Fruit fly (Drosophila melanogaster) whole organism, embryonic: ENCODE data around the gene CG14930.
A peak's percentile ranks its signal among the peaks of the same experiment; 100 is the strongest.

ENCODE experiments used
- Atf3 ChIP-seq: fragments of 200-800 bp; sonication (Bioruptor generic); optimal IDR thresholded peaks from 3 replicates; lab custom pipeline; 2016; ENCODE audit warnings: missing biosample characterization, missing genetic modification characterization
- BEAF-32 ChIP-seq: fragments of 200-800 bp; sonication (Bioruptor generic); optimal IDR thresholded peaks from 3 replicates; lab custom pipeline; 2017; ENCODE audit warnings: missing biosample characterization, missing genetic modification characterization, mild to moderate bottlenecking, moderate library complexity, missing genetic modification reagents
- CG10654 ChIP-seq: fragments of 200-800 bp; sonication (Bioruptor generic); optimal IDR thresholded peaks from 2 replicates; lab custom pipeline; 2016; ENCODE audit warnings: missing biosample characterization, missing genetic modification characterization
- CG11247 ChIP-seq: fragments of 200-800 bp; sonication (Bioruptor generic); IDR thresholded peaks from 2 replicates; pipeline ENCODE4 v1.3.6; 2022; ENCODE audit warnings: missing biosample characterization, missing genetic modification characterization
- CG12744 ChIP-seq: fragments of 200-800 bp; sonication (Bioruptor generic); optimal IDR thresholded peaks from 2 replicates; lab custom pipeline; 2016; ENCODE audit warnings: missing biosample characterization, missing genetic modification characterization
- CG15601 ChIP-seq: fragments of 200-800 bp; sonication (Bioruptor generic); optimal IDR thresholded peaks from 3 replicates; lab custom pipeline; 2019; ENCODE audit warnings: missing biosample characterization, mild to moderate bottlenecking, missing genetic modification characterization, moderate library complexity
- CG17359 ChIP-seq: fragments of 200-800 bp; sonication (Bioruptor generic); optimal IDR thresholded peaks from 3 replicates; lab custom pipeline; 2018; ENCODE audit warnings: missing biosample characterization, mild to moderate bottlenecking, missing genetic modification characterization, moderate library complexity
- CG17361 ChIP-seq: fragments of 200-800 bp; sonication (Bioruptor generic); IDR thresholded peaks from 3 replicates; pipeline ENCODE4 v1.3.6; 2022; ENCODE audit warnings: missing biosample characterization, missing genetic modification characterization
- CG2202 ChIP-seq: fragments of 200-800 bp; sonication (Bioruptor generic); optimal IDR thresholded peaks from 2 replicates; lab custom pipeline; 2018; ENCODE audit warnings: missing biosample characterization, mild to moderate bottlenecking, missing genetic modification characterization
- CG31388 ChIP-seq: fragments of 200-800 bp; sonication (Bioruptor generic); optimal IDR thresholded peaks from 2 replicates; lab custom pipeline; 2016; ENCODE audit warnings: missing biosample characterization, missing genetic modification characterization
- CG32772 ChIP-seq: fragments of 200-800 bp; sonication (Bioruptor generic); IDR thresholded peaks from 2 replicates; pipeline ENCODE4 v1.3.6; 2022; ENCODE audit warnings: missing biosample characterization, missing genetic modification characterization
- CG3838 ChIP-seq: fragments of 200-800 bp; sonication (Bioruptor generic); optimal IDR thresholded peaks from 3 replicates; lab custom pipeline; 2016; ENCODE audit warnings: missing biosample characterization, missing genetic modification characterization
- CG4282 ChIP-seq: fragments of 200-800 bp; sonication (Bioruptor generic); optimal IDR thresholded peaks from 2 replicates; lab custom pipeline; 2016; ENCODE audit warnings: missing biosample characterization, missing genetic modification characterization
- CG4328 ChIP-seq: fragments of 200-800 bp; sonication (Bioruptor generic); optimal IDR thresholded peaks from 3 replicates; lab custom pipeline; 2017; ENCODE audit warnings: missing biosample characterization, missing genetic modification reagents, missing genetic modification characterization
- CG6689 ChIP-seq: fragments of 200-800 bp; sonication (Bioruptor generic); IDR thresholded peaks from 2 replicates; pipeline ENCODE4 v1.3.6; 2022; ENCODE audit warnings: missing biosample characterization, missing genetic modification characterization
- CG7372 ChIP-seq: fragments of 200-800 bp; sonication (Bioruptor generic); IDR thresholded peaks from 2 replicates; pipeline ENCODE4 v1.3.6; 2022; ENCODE audit warnings: missing biosample characterization, missing genetic modification characterization
- CG9215 ChIP-seq: fragments of 200-800 bp; sonication (Bioruptor generic); IDR thresholded peaks from 2 replicates; pipeline ENCODE4 v1.3.6; 2022; ENCODE audit warnings: missing biosample characterization, missing genetic modification characterization
- CG9797 ChIP-seq: fragments of 200-800 bp; sonication (Bioruptor generic); optimal IDR thresholded peaks from 3 replicates; lab custom pipeline; 2018; ENCODE audit warnings: missing biosample characterization, mild to moderate bottlenecking, missing genetic modification characterization
- Doc2 ChIP-seq: fragments of 200-800 bp; sonication (Bioruptor generic); IDR thresholded peaks from 2 replicates; pipeline ENCODE4 v1.3.6; 2022; ENCODE audit warnings: missing biosample characterization, missing genetic modification characterization
- H15 ChIP-seq: fragments of 200-800 bp; sonication (Bioruptor generic); IDR thresholded peaks from 3 replicates; pipeline ENCODE4 v1.3.6; 2022; ENCODE audit warnings: missing biosample characterization, missing genetic modification characterization
- Hey ChIP-seq: fragments of 200-800 bp; sonication (Bioruptor generic); optimal IDR thresholded peaks from 3 replicates; lab custom pipeline; 2018; ENCODE audit warnings: missing biosample characterization, mild to moderate bottlenecking, missing genetic modification characterization
- Hr39 ChIP-seq: fragments of >200 bp; optimal IDR thresholded peaks from 2 replicates; lab custom pipeline; 2017
- Lim3 ChIP-seq: fragments of 200-800 bp; sonication (Bioruptor generic); IDR thresholded peaks from 2 replicates; pipeline ENCODE4 v1.3.6; 2022; ENCODE audit warnings: missing biosample characterization, missing genetic modification characterization
- Nf-YB ChIP-seq: fragments of 200-800 bp; sonication (Bioruptor generic); optimal IDR thresholded peaks from 3 replicates; lab custom pipeline; 2019; ENCODE audit warnings: missing biosample characterization, mild to moderate bottlenecking, missing genetic modification characterization, moderate library complexity
- Oli ChIP-seq: fragments of 200-800 bp; sonication (Bioruptor generic); optimal IDR thresholded peaks from 2 replicates; lab custom pipeline; 2018; ENCODE audit warnings: missing biosample characterization, mild to moderate bottlenecking, missing genetic modification characterization, moderate library complexity
- Sry-δ ChIP-seq: fragments of 200-800 bp; sonication (Bioruptor generic); optimal IDR thresholded peaks from 2 replicates; lab custom pipeline; 2016; ENCODE audit warnings: missing biosample characterization, missing genetic modification characterization
- Ssrp ChIP-seq: fragments of 200-800 bp; sonication (Bioruptor generic); optimal IDR thresholded peaks from 2 replicates; lab custom pipeline; 2018; ENCODE audit warnings: missing biosample characterization, mild to moderate bottlenecking, missing genetic modification characterization, moderate library complexity
- Vsx1 ChIP-seq: fragments of 200-800 bp; sonication (Bioruptor generic); optimal IDR thresholded peaks from 2 replicates; lab custom pipeline; 2017; ENCODE audit warnings: missing biosample characterization, mild to moderate bottlenecking, missing genetic modification characterization, missing genetic modification reagents
- ase ChIP-seq: fragments of 200-800 bp; sonication (Bioruptor generic); IDR thresholded peaks from 3 replicates; pipeline ENCODE4 v1.3.6; 2022; ENCODE audit warnings: missing biosample characterization, missing genetic modification characterization
- dmrt99B ChIP-seq: fragments of 200-800 bp; sonication (Bioruptor generic); optimal IDR thresholded peaks from 2 replicates; lab custom pipeline; 2018; ENCODE audit warnings: missing biosample characterization, mild to moderate bottlenecking, missing genetic modification characterization, moderate library complexity
- dysf ChIP-seq: fragments of 200-800 bp; sonication (Bioruptor generic); IDR thresholded peaks from 3 replicates; pipeline ENCODE4 v1.3.6; 2022; ENCODE audit warnings: missing biosample characterization, missing genetic modification characterization
- exex ChIP-seq: fragments of 200-800 bp; sonication (Bioruptor generic); optimal IDR thresholded peaks from 4 replicates; lab custom pipeline; 2018; ENCODE audit warnings: missing biosample characterization, mild to moderate bottlenecking, missing genetic modification characterization, moderate library complexity
- eyg ChIP-seq: fragments of 200-800 bp; sonication (Bioruptor generic); optimal IDR thresholded peaks from 3 replicates; lab custom pipeline; 2016; ENCODE audit warnings: missing biosample characterization, missing genetic modification characterization
- gcm ChIP-seq: fragments of 200-800 bp; sonication (Bioruptor generic); optimal IDR thresholded peaks from 2 replicates; lab custom pipeline; 2019; ENCODE audit warnings: missing biosample characterization, mild to moderate bottlenecking, missing genetic modification characterization, moderate library complexity
- hth ChIP-seq: fragments of >200 bp; optimal IDR thresholded peaks from 2 replicates; lab custom pipeline; 2017; ENCODE audit warnings: inconsistent platforms
- jigr1 ChIP-seq: fragments of 200-800 bp; sonication (Bioruptor generic); IDR thresholded peaks from 3 replicates; pipeline ENCODE4 v1.3.6; 2022; ENCODE audit warnings: missing biosample characterization, missing genetic modification characterization
- kay ChIP-seq: fragments of 200-800 bp; sonication (Bioruptor generic); optimal IDR thresholded peaks from 2 replicates; lab custom pipeline; 2016; ENCODE audit warnings: missing biosample characterization, missing genetic modification characterization
- lab ChIP-seq: fragments of 200-800 bp; sonication (Bioruptor generic); optimal IDR thresholded peaks from 3 replicates; lab custom pipeline; 2017; ENCODE audit warnings: missing biosample characterization, missing genetic modification characterization, mild to moderate bottlenecking, moderate library complexity, missing genetic modification reagents
- mld ChIP-seq: fragments of 200-800 bp; sonication (Bioruptor generic); IDR thresholded peaks from 3 replicates; pipeline ENCODE4 v1.3.6; 2022; ENCODE audit warnings: missing biosample characterization, missing genetic modification characterization; ENCODE audit not compliant: partially characterized antibody
- nmo ChIP-seq: fragments of 200-800 bp; sonication (Bioruptor generic); optimal IDR thresholded peaks from 2 replicates; lab custom pipeline; 2018; ENCODE audit warnings: missing biosample characterization, mild to moderate bottlenecking, missing genetic modification characterization, moderate library complexity
- onecut ChIP-seq: fragments of 200-800 bp; sonication (Bioruptor generic); IDR thresholded peaks from 2 replicates; pipeline ENCODE4 v1.3.6; 2022; ENCODE audit warnings: missing biosample characterization, missing genetic modification characterization
- prd ChIP-seq, 3 experiments: fragments of >200 bp in 2 of 3; fragments of 200-800 bp in 1 of 3; sonication (Bioruptor generic) in 1 of 3; optimal IDR thresholded peaks in 2 of 3; IDR thresholded peaks in 1 of 3; 2 replicates in 2 of 3; 3 replicates in 1 of 3; pipeline versions ENCODE4 v1.3.6 to Lab custom; 2017 to 2022; ENCODE audit warnings: missing biosample characterization in 1 of 3, missing genetic modification characterization in 1 of 3
- pros ChIP-seq: fragments of 200-800 bp; sonication (Bioruptor generic); optimal IDR thresholded peaks from 3 replicates; lab custom pipeline; 2019; ENCODE audit warnings: missing biosample characterization, mild to moderate bottlenecking, missing genetic modification characterization, moderate library complexity
- ro ChIP-seq: fragments of 200-800 bp; sonication (Bioruptor generic); IDR thresholded peaks from 2 replicates; pipeline ENCODE4 v1.3.6; 2022; ENCODE audit warnings: missing biosample characterization, missing genetic modification characterization
- row ChIP-seq: fragments of 200-800 bp; sonication (Bioruptor generic); IDR thresholded peaks from 3 replicates; pipeline ENCODE4 v1.3.6; 2022; ENCODE audit warnings: missing biosample characterization, missing genetic modification characterization
- schlank ChIP-seq: fragments of 200-800 bp; sonication (Bioruptor generic); optimal IDR thresholded peaks from 2 replicates; lab custom pipeline; 2018; ENCODE audit warnings: missing biosample characterization, mild to moderate bottlenecking, missing genetic modification characterization
- sens ChIP-seq: fragments of 200-800 bp; sonication (Bioruptor generic); peaks from one replicate; lab custom pipeline; 2016; ENCODE audit warnings: missing biosample characterization, missing genetic modification characterization
- stwl ChIP-seq: fragments of 200-800 bp; sonication (Bioruptor generic); optimal IDR thresholded peaks from 3 replicates; lab custom pipeline; 2018; ENCODE audit warnings: missing biosample characterization, mild to moderate bottlenecking, missing genetic modification characterization, moderate library complexity
- tna ChIP-seq: fragments of 200-800 bp; sonication (Bioruptor generic); IDR thresholded peaks from 2 replicates; pipeline ENCODE4 v1.3.6; 2022; ENCODE audit warnings: missing biosample characterization, missing genetic modification characterization; ENCODE audit not compliant: partially characterized antibody
- tx ChIP-seq: fragments of 200-800 bp; sonication (Bioruptor generic); optimal IDR thresholded peaks from 2 replicates; lab custom pipeline; 2016; ENCODE audit warnings: missing biosample characterization, missing genetic modification characterization
- unpg ChIP-seq: fragments of 200-800 bp; sonication (Bioruptor generic); optimal IDR thresholded peaks from 3 replicates; lab custom pipeline; 2018; ENCODE audit warnings: missing biosample characterization, mild to moderate bottlenecking, missing genetic modification characterization, moderate library complexity

Gene CG14930

dm6 chr2L:11501427-11501968 is 19.6 kb downstream of the CG14930 start, which contains the start of gene spz4 (continued):
- TF ChIP-seq CG15601 (tag; lab: Kevin White, UChicago) (no peak), CG4328 (GFP tag; lab: Kevin White, UChicago) (no peak), pros (GFP tag; lab: Kevin White, UChicago) (no peak), dysf (GFP tag; lab: Robert Waterston, UW) (no peak), CG17359 (tag; lab: Kevin White, UChicago) (no peak), Ssrp (tag; lab: Kevin White, UChicago) (peak; percentile 12), CG31388 (GFP tag; lab: Kevin White, UChicago) (no peak), Nf-YB (no peak), Doc2 (GFP tag; lab: Robert Waterston, UW) (no peak), eyg (no peak), unpg (no peak), Vsx1 (GFP tag; lab: Kevin White, UChicago) (no peak), sens (peak; percentile 48), Hr39 (lab: Kevin White, UChicago) (no peak), tx (GFP tag; lab: Kevin White, UChicago) (no peak), kay (GFP tag; lab: Kevin White, UChicago) (no peak), tna (GFP tag; lab: Robert Waterston, UW) (no peak), schlank (no peak), CG7372 (GFP tag; lab: Robert Waterston, UW) (no peak), CG9797 (no peak), hth (lab: Kevin White, UChicago) (no peak), onecut (no peak), CG6689 (no peak), Hey (no peak), nmo (GFP tag; lab: Kevin White, UChicago) (no peak), BEAF-32 (GFP tag; lab: Kevin White, UChicago) (no peak), CG12744 (no peak), dmrt99B (tag; lab: Kevin White, UChicago) (peak; percentile 34), H15 (0 out of 3 replicates have a peak, but pooled peaks have one; percentile 16), stwl (tag; lab: Kevin White, UChicago) (no peak), row (GFP tag; lab: Robert Waterston, UW) (peak; percentile 45; the same call in 2 of the 3 replicates), Oli (tag; lab: Kevin White, UChicago) (peak; percentile 10), CG4282 (GFP tag; lab: Kevin White, UChicago) (no peak), Sry-δ (GFP tag; lab: Kevin White, UChicago) (no peak), CG10654 (no peak), CG32772 (GFP tag; lab: Robert Waterston, UW) (0 out of 2 replicates have a peak, but pooled peaks have one; percentile 7), Lim3 (GFP tag; lab: Robert Waterston, UW) (no peak), gcm (GFP tag; lab: Kevin White, UChicago) (no peak), CG11247 (GFP tag; lab: Robert Waterston, UW) (no peak), Atf3 (GFP tag; lab: Kevin White, UChicago) (no peak), CG9215 (GFP tag; lab: Robert Waterston, UW) (no peak), CG17361 (GFP tag; lab: Robert Waterston, UW) (peak; percentile 41; the same call in 1 of the 3 replicates), exex (tag; lab: Kevin White, UChicago) (no peak), jigr1 (GFP tag; lab: Robert Waterston, UW) (no peak), CG3838 (no peak), prd (optimal IDR thresholded peaks at IDR 0.05; lab: Kevin White, UChicago) (no peak), prd (GFP tag; IDR thresholded peaks at IDR 0.05; lab: Robert Waterston, UW) (peak; percentile 24; the same call in 2 of the 3 replicates), CG2202 (tag; lab: Kevin White, UChicago) (no peak), ase (GFP tag; lab: Robert Waterston, UW) (no peak), ro (peak; percentile 22; the same call in 1 of the 2 replicates), mld (GFP tag; lab: Robert Waterston, UW) (no peak), lab (no peak)
